Fruit fly (Drosophila melanogaster) Kc167 (cell line): ENCODE measurements around the gene Glut3.

Experiments
- Myc ChIP-seq: fragments of >200 bp; optimal IDR thresholded peaks from 2 replicates; lab custom pipeline; 2017; ENCODE audit warnings: missing external identifiers
- h ChIP-seq: fragments of >200 bp; optimal IDR thresholded peaks from 3 replicates; lab custom pipeline; 2018; ENCODE audit warnings: missing external identifiers
- insv ChIP-seq: fragments of >200 bp; optimal IDR thresholded peaks from 3 replicates; lab custom pipeline; 2018; ENCODE audit warnings: missing external identifiers
- psq ChIP-seq: fragments of >200 bp; optimal IDR thresholded peaks from 2 replicates; lab custom pipeline; 2017; ENCODE audit warnings: missing external identifiers
- ttk ChIP-seq: sonication (Bioruptor generic); optimal IDR thresholded peaks from 2 replicates; lab custom pipeline; 2017; ENCODE audit warnings: missing external identifiers

dm6 chr3R:16827604-16828003 lies 39.5 kb downstream of the Glut3 start:
- TF ChIP-seq psq (no peak), insv (lab: Kevin White, UChicago) (no peak), ttk (lab: Kevin White, UChicago) (no peak), h (lab: Kevin White, UChicago) (no peak), Myc (lab: Kevin White, UChicago) (no peak)
